Worm (Caenorhabditis elegans) whole organism, L1 larva: Measurements from ENCODE around the gene nhr-214.
A peak's percentile ranks its signal among the peaks of the same experiment; 100 is the strongest.

Source experiments
- C16A3.4 ChIP-seq: fragments of 150-350 bp; optimal IDR thresholded peaks from 2 replicates; lab custom pipeline; 2014; ENCODE audit warnings: missing biosample characterization, missing genetic modification characterization
- F16B12.6 ChIP-seq: fragments of 150-350 bp; optimal IDR thresholded peaks from 2 replicates; lab custom pipeline; 2014; ENCODE audit warnings: missing biosample characterization, missing genetic modification characterization
- Y116A8C.19 ChIP-seq: sonication (generic microtip); optimal IDR thresholded peaks from 2 replicates; lab custom pipeline; 2016; ENCODE audit warnings: missing compliant biosample characterization, missing genetic modification characterization, borderline replicate concordance
- aha-1 ChIP-seq: fragments of 150-350 bp; optimal IDR thresholded peaks from 2 replicates; lab custom pipeline; 2014; ENCODE audit warnings: missing biosample characterization, missing genetic modification characterization
- aly-2 ChIP-seq: fragments of 150-350 bp; optimal IDR thresholded peaks from 2 replicates; lab custom pipeline; 2014; ENCODE audit warnings: missing biosample characterization, missing genetic modification characterization
- ama-1 ChIP-seq: fragments of 150-350 bp; optimal IDR thresholded peaks from 2 replicates; lab custom pipeline; 2014
- blmp-1 ChIP-seq: fragments of 150-350 bp; optimal IDR thresholded peaks from 2 replicates; lab custom pipeline; 2014; ENCODE audit warnings: missing biosample characterization, missing genetic modification characterization
- ceh-63 ChIP-seq: fragments of 200-800 bp; sonication (Bioruptor generic); optimal IDR thresholded peaks from 2 replicates; lab custom pipeline; 2018; ENCODE audit warnings: mild to moderate bottlenecking, missing genetic modification characterization, missing compliant biosample characterization
- ceh-8 ChIP-seq: fragments of 200-800 bp; sonication (Bioruptor generic); optimal IDR thresholded peaks from 2 replicates; lab custom pipeline; 2018; ENCODE audit warnings: mild to moderate bottlenecking, missing genetic modification characterization, moderate library complexity, missing compliant biosample characterization
- ceh-88 ChIP-seq: fragments of 200-800 bp; sonication (Bioruptor generic); IDR thresholded peaks from 2 replicates; pipeline ENCODE4 v1.3.6; 2022; ENCODE audit warnings: missing genetic modification characterization, missing compliant biosample characterization
- ces-1 ChIP-seq: fragments of 150-350 bp; optimal IDR thresholded peaks from 2 replicates; lab custom pipeline; 2014; ENCODE audit warnings: missing biosample characterization, missing genetic modification reagents, missing genetic modification characterization
- dpl-1 ChIP-seq, 3 experiments: fragments of 150-350 bp in 2 of 3; sonication (generic microtip) in 1 of 3; optimal IDR thresholded peaks; 2 replicates each; lab custom pipeline; 2014 to 2017; ENCODE audit warnings: missing biosample characterization in 3 of 3, missing genetic modification characterization in 3 of 3, missing genetic modification reagents in 3 of 3
- efl-1 ChIP-seq, 4 experiments: fragments of 150-350 bp; optimal IDR thresholded peaks in 3 of 4; peaks in 1 of 4; 1 replicate in 1 of 4; 2 replicates in 3 of 4; lab custom pipeline; 2014; ENCODE audit warnings: missing biosample characterization in 2 of 4, missing genetic modification characterization in 2 of 4, missing genetic modification reagents in 2 of 4
- efl-3 ChIP-seq: fragments of 200-800 bp; sonication (Bioruptor generic); optimal IDR thresholded peaks from 2 replicates; lab custom pipeline; 2018; ENCODE audit warnings: mild to moderate bottlenecking, missing genetic modification characterization, missing compliant biosample characterization
- egl-13 ChIP-seq: sonication (generic microtip); optimal IDR thresholded peaks from 2 replicates; lab custom pipeline; 2016; ENCODE audit warnings: missing genotype, missing genetic modification reagents, missing genetic modification characterization, missing compliant biosample characterization
- ets-5 ChIP-seq: fragments of 200-800 bp; sonication (Bioruptor generic); IDR thresholded peaks from 2 replicates; pipeline ENCODE4 v1.3.6; 2022; ENCODE audit warnings: missing genetic modification characterization, missing compliant biosample characterization
- fkh-10 ChIP-seq: sonication (generic microtip); optimal IDR thresholded peaks from 2 replicates; lab custom pipeline; 2017; ENCODE audit warnings: missing biosample characterization, missing genetic modification reagents, missing genetic modification characterization
- fkh-4 ChIP-seq: sonication (generic microtip); optimal IDR thresholded peaks from 2 replicates; lab custom pipeline; 2016; ENCODE audit warnings: missing compliant biosample characterization, missing genetic modification characterization, borderline replicate concordance
- fkh-8 ChIP-seq: sonication (generic microtip); optimal IDR thresholded peaks from 2 replicates; lab custom pipeline; 2016; ENCODE audit warnings: mild to moderate bottlenecking, missing genetic modification characterization, missing compliant biosample characterization
- fos-1 ChIP-seq: fragments of 150-350 bp; optimal IDR thresholded peaks from 2 replicates; lab custom pipeline; 2014; ENCODE audit warnings: missing biosample characterization, missing genetic modification characterization
- hlh-17 ChIP-seq: fragments of 200-800 bp; sonication (Bioruptor generic); optimal IDR thresholded peaks from 2 replicates; lab custom pipeline; 2018; ENCODE audit warnings: missing genetic modification characterization, mild to moderate bottlenecking, missing compliant biosample characterization, moderate library complexity, borderline replicate concordance
- hlh-4 ChIP-seq: sonication (generic microtip); optimal IDR thresholded peaks from 2 replicates; lab custom pipeline; 2016; ENCODE audit warnings: mild to moderate bottlenecking, missing genetic modification characterization, missing compliant biosample characterization
- irx-1 ChIP-seq: sonication (generic microtip); optimal IDR thresholded peaks from 2 replicates; lab custom pipeline; 2016; ENCODE audit warnings: missing genetic modification characterization, missing compliant biosample characterization
- jun-1 ChIP-seq: fragments of 150-350 bp; optimal IDR thresholded peaks from 2 replicates; lab custom pipeline; 2014; ENCODE audit warnings: missing biosample characterization, missing genetic modification reagents, missing genetic modification characterization
- lin-13 ChIP-seq: fragments of 150-350 bp; optimal IDR thresholded peaks from 2 replicates; lab custom pipeline; 2014; ENCODE audit warnings: missing biosample characterization, missing genetic modification reagents, missing genetic modification characterization
- lin-14 ChIP-seq: fragments of 200-800 bp; sonication (Bioruptor generic); optimal IDR thresholded peaks from 2 replicates; lab custom pipeline; 2018; ENCODE audit warnings: mild to moderate bottlenecking, missing genetic modification characterization, moderate library complexity, missing compliant biosample characterization
- lin-35 ChIP-seq, 2 experiments: fragments of 150-350 bp; optimal IDR thresholded peaks; 2 replicates each; lab custom pipeline; 2014; ENCODE audit warnings: missing biosample characterization in 2 of 2, missing genetic modification characterization in 2 of 2, missing genetic modification reagents in 2 of 2
- lin-39 ChIP-seq: fragments of 150-350 bp; optimal IDR thresholded peaks from 2 replicates; lab custom pipeline; 2014; ENCODE audit warnings: missing biosample characterization, missing genetic modification reagents, missing genetic modification characterization
- lir-3 ChIP-seq: sonication (generic microtip); optimal IDR thresholded peaks from 2 replicates; lab custom pipeline; 2016; ENCODE audit warnings: mild to moderate bottlenecking, missing genetic modification characterization, moderate library complexity, missing compliant biosample characterization; ENCODE audit not compliant: poor library complexity
- lsy-2 ChIP-seq, 2 experiments: fragments of 150-350 bp; optimal IDR thresholded peaks; 2 replicates each; lab custom pipeline; 2014; ENCODE audit warnings: missing biosample characterization in 2 of 2, missing genetic modification characterization in 2 of 2
- mdl-1 ChIP-seq, 2 experiments: fragments of 150-350 bp; optimal IDR thresholded peaks; 2 replicates each; lab custom pipeline; 2014 to 2017; ENCODE audit warnings: missing biosample characterization in 2 of 2, missing genetic modification characterization in 2 of 2, inconsistent platforms in 1 of 2
- mef-2 ChIP-seq: fragments of 150-350 bp; optimal IDR thresholded peaks from 2 replicates; lab custom pipeline; 2014; ENCODE audit warnings: missing biosample characterization, missing genetic modification characterization
- nhr-12 ChIP-seq: sonication (generic microtip); optimal IDR thresholded peaks from 2 replicates; lab custom pipeline; 2017; ENCODE audit warnings: missing biosample characterization, missing genetic modification characterization
- nhr-20 ChIP-seq: sonication (generic microtip); optimal IDR thresholded peaks from 2 replicates; lab custom pipeline; 2016; ENCODE audit warnings: mild to moderate bottlenecking, missing genetic modification characterization, missing compliant biosample characterization
- nhr-71 ChIP-seq: sonication (generic microtip); optimal IDR thresholded peaks from 2 replicates; lab custom pipeline; 2016; ENCODE audit warnings: mild to moderate bottlenecking, missing genetic modification characterization, moderate library complexity, missing compliant biosample characterization
- nhr-76 ChIP-seq: sonication (generic microtip); optimal IDR thresholded peaks from 2 replicates; lab custom pipeline; 2017; ENCODE audit warnings: missing biosample characterization, missing genetic modification characterization
- nhr-84 ChIP-seq: sonication (generic microtip); optimal IDR thresholded peaks from 2 replicates; lab custom pipeline; 2017; ENCODE audit warnings: missing biosample characterization, missing genetic modification characterization
- snpc-4 ChIP-seq: fragments of 150-350 bp; optimal IDR thresholded peaks from 2 replicates; lab custom pipeline; 2014; ENCODE audit warnings: missing biosample characterization, missing genetic modification characterization
- snu-23 ChIP-seq: sonication (generic microtip); optimal IDR thresholded peaks from 2 replicates; lab custom pipeline; 2016; ENCODE audit warnings: missing genetic modification characterization, missing compliant biosample characterization
- sox-4 ChIP-seq: sonication (generic microtip); optimal IDR thresholded peaks from 2 replicates; lab custom pipeline; 2016; ENCODE audit warnings: missing genetic modification characterization, missing compliant biosample characterization
- sptf-1 ChIP-seq: fragments of 150-350 bp; optimal IDR thresholded peaks from 2 replicates; lab custom pipeline; 2014; ENCODE audit warnings: missing biosample characterization, missing genetic modification characterization
- swsn-7 ChIP-seq: sonication (generic microtip); optimal IDR thresholded peaks from 2 replicates; lab custom pipeline; 2016; ENCODE audit warnings: missing genetic modification characterization, missing compliant biosample characterization
- tbx-2 ChIP-seq: sonication (generic microtip); optimal IDR thresholded peaks from 2 replicates; lab custom pipeline; 2016; ENCODE audit warnings: missing genetic modification characterization, missing compliant biosample characterization
- tlp-1 ChIP-seq: fragments of 150-350 bp; optimal IDR thresholded peaks from 2 replicates; lab custom pipeline; 2014; ENCODE audit warnings: missing biosample characterization, missing genetic modification characterization
- unc-130 ChIP-seq: fragments of 150-350 bp; optimal IDR thresholded peaks from 2 replicates; lab custom pipeline; 2017; ENCODE audit warnings: missing biosample characterization, missing genetic modification characterization, inconsistent platforms
- unc-30 ChIP-seq: sonication (generic microtip); optimal IDR thresholded peaks from 2 replicates; lab custom pipeline; 2017; ENCODE audit warnings: missing biosample characterization, missing genetic modification characterization
- unc-86 ChIP-seq: sonication (generic microtip); optimal IDR thresholded peaks from 2 replicates; lab custom pipeline; 2016; ENCODE audit warnings: missing genetic modification characterization, missing compliant biosample characterization
- unc-98 ChIP-seq: fragments of 200-800 bp; sonication (Bioruptor generic); IDR thresholded peaks from 2 replicates; pipeline ENCODE4 v1.3.6; 2022; ENCODE audit warnings: missing genetic modification characterization, missing compliant biosample characterization
- vab-15 ChIP-seq: sonication (generic microtip); optimal IDR thresholded peaks from 2 replicates; lab custom pipeline; 2017; ENCODE audit warnings: missing genotype, mild to moderate bottlenecking, missing genetic modification characterization, missing compliant biosample characterization
- xbp-1 ChIP-seq: sonication (generic microtip); optimal IDR thresholded peaks from 2 replicates; lab custom pipeline; 2016; ENCODE audit warnings: missing genetic modification characterization, missing compliant biosample characterization
- zip-4 ChIP-seq: fragments of 200-800 bp; sonication (Bioruptor generic); optimal IDR thresholded peaks from 2 replicates; lab custom pipeline; 2018; ENCODE audit warnings: mild to moderate bottlenecking, missing genetic modification characterization, moderate library complexity, missing compliant biosample characterization
- ztf-11 ChIP-seq, 2 experiments: sonication (generic microtip); optimal IDR thresholded peaks; 2 replicates each; lab custom pipeline; 2016 to 2017; ENCODE audit warnings: missing genetic modification characterization in 2 of 2, missing biosample characterization in 1 of 2, missing compliant biosample characterization in 1 of 2
- ztf-4 ChIP-seq: fragments of 150-350 bp; optimal IDR thresholded peaks from 2 replicates; lab custom pipeline; 2014; ENCODE audit warnings: missing biosample characterization, missing genetic modification characterization

Gene nhr-214

DNA sequence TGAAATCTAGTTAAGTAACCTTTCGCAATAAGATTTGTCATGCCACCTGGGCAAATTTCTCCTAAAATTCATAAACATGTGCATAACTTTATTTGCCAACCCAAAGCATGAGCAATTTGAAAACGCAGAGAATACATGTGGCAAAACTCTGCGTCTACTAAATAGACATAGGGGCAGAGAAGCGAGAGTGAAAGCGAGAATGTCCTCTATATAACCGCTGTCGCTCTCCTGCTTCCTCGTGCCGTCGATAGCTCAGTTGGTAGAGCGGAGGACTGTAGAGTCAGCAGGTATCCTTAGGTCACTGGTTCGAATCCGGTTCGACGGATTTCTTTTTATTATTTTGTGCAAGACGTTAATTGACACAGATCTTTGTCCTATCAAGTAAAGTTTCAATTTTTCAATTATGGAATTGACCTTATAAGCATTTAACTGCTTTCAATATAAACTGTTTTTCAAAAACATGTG is 36.8 kb downstream of the nhr-214 start:
- TF ChIP-seq lin-14 (GFP tag; lab: Kevin White, UChicago) (peak; percentile 68), sptf-1 (tag; lab: Kevin White, UChicago) (no peak), egl-13 (tag; lab: Kevin White, UChicago) (peak; percentile 66), nhr-20 (tag; lab: Kevin White, UChicago) (peak; percentile 75), lin-39 (tag; lab: Kevin White, UChicago) (no peak), xbp-1 (tag; lab: Kevin White, UChicago) (peak; percentile 66), ceh-63 (GFP tag; lab: Kevin White, UChicago) (no peak), Y116A8C.19 (no peak), nhr-84 (tag; lab: Kevin White, UChicago) (no peak), lsy-2 (tag; optimal IDR thresholded peaks at IDR 0.05; lab: Kevin White, UChicago) (peak; percentile 28 to 69), ceh-88 (GFP tag; lab: Robert Waterston, UW) (no peak), ces-1 (GFP tag; lab: Kevin White, UChicago) (no peak), fkh-8 (tag; lab: Kevin White, UChicago) (peak; percentile 65), blmp-1 (tag; lab: Kevin White, UChicago) (peak; percentile 44), unc-86 (tag; lab: Kevin White, UChicago) (peak; percentile 54), snpc-4 (peak; percentile 7), aly-2 (peak; percentile 68), ets-5 (no peak), ztf-4 (peak; percentile 71), sox-4 (tag; lab: Kevin White, UChicago) (peak; percentile 50), unc-30 (no peak), efl-3 (no peak), unc-130 (tag; lab: Kevin White, UChicago) (peak; percentile 15), fkh-4 (tag; lab: Kevin White, UChicago) (no peak), lin-35 (GFP tag; optimal IDR thresholded peaks at IDR 0.05; lab: Kevin White, UChicago) (peak; percentile 26 to 56), snu-23 (GFP tag; lab: Kevin White, UChicago) (peak; percentile 88), efl-1 (optimal IDR thresholded peaks at IDR 0.05; lab: Kevin White, UChicago) (peak; percentile 17 to 18), efl-1 (GFP tag; optimal IDR thresholded peaks at IDR 0.05 in 1 of 2; lab: Kevin White, UChicago) (peak in 1 of 2 experiments; percentile 93), vab-15 (tag; lab: Kevin White, UChicago) (no peak), tbx-2 (tag; lab: Kevin White, UChicago) (peak; percentile 67), fos-1 (tag; lab: Kevin White, UChicago) (peak; percentile 42), hlh-17 (GFP tag; lab: Kevin White, UChicago) (no peak), hlh-4 (no peak), tlp-1 (no peak), mdl-1 (tag; optimal IDR thresholded peaks at IDR 0.05; lab: Kevin White, UChicago) (peak in 1 of 2 experiments; percentile 82), dpl-1 (GFP tag; optimal IDR thresholded peaks at IDR 0.05; lab: Kevin White, UChicago) (peak in 2 of 3 experiments; percentile 20 to 32), aha-1 (tag; lab: Kevin White, UChicago) (no peak), ztf-11 (tag; optimal IDR thresholded peaks at IDR 0.05; lab: Kevin White, UChicago) (peak in 1 of 2 experiments; percentile 59), lin-13 (peak; percentile 24), nhr-71 (tag; lab: Kevin White, UChicago) (peak; percentile 83), zip-4 (GFP tag; lab: Kevin White, UChicago) (peak; percentile 36), swsn-7 (tag; lab: Kevin White, UChicago) (peak; percentile 79), nhr-12 (tag; lab: Kevin White, UChicago) (no peak), unc-98 (GFP tag; lab: Robert Waterston, UW) (no peak), lir-3 (tag; lab: Kevin White, UChicago) (peak; percentile 68), C16A3.4 (tag; lab: Kevin White, UChicago) (peak; percentile 51), mef-2 (peak; percentile 27), irx-1 (tag; lab: Kevin White, UChicago) (peak; percentile 50), nhr-76 (tag; lab: Kevin White, UChicago) (no peak), ama-1 (lab: Kevin White, UChicago) (peak; percentile 68), ceh-8 (peak; percentile 31), F16B12.6 (tag; lab: Kevin White, UChicago) (no peak), jun-1 (tag; lab: Kevin White, UChicago) (peak; percentile 40), fkh-10 (GFP tag; lab: Kevin White, UChicago) (peak; percentile 53)
